Fruit fly (Drosophila melanogaster): ENCODE data around the gene RNaseX25.

RNaseX25 gene

DNA sequence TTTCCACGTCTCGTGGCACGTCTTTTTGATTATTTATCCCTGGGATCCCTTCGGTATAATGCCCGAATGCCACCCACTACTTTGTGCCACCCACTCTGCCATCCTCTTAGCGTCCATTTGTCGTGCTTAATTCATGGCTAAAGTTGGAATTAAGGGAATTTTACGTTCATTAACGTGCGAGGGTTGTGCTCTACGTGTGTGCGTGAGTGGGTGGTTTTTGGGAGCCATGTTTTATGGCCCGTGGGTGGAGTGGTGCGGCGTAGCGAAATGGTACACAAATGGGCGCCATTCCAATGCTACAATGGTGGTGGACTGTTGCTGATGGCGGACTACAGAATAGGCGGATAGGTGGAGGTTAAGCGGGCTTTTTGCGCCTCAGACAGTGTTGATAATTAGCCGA, 3.2 kb upstream of the RNaseX25 start (continued):
- TF ChIP-seq CG34224 (GFP tag; IDR thresholded peaks at IDR 0.05; ENCODE audit: partially characterized antibody) (no peak), zfh1 (GFP tag; IDR thresholded peaks at IDR 0.05) (no peak), nerfin-2 (GFP tag; IDR thresholded peaks at IDR 0.05; ENCODE audit: partially characterized antibody) (no peak), CG11504 (tag; optimal IDR thresholded peaks at IDR 0.05) (no peak), CG10209 (GFP tag; optimal IDR thresholded peaks at IDR 0.05) (no peak), CTCF (GFP tag; optimal IDR thresholded peaks at IDR 0.05) (no peak), CG9817 (tag; optimal IDR thresholded peaks at IDR 0.05) (no peak), Nf-YB (GFP tag; optimal IDR thresholded peaks at IDR 0.05) (peak; percentile 72), nerfin-1 (tag; optimal IDR thresholded peaks at IDR 0.05) (no peak), bowl (GFP tag; IDR thresholded peaks at IDR 0.05) (no peak), Eip74EF (GFP tag; optimal IDR thresholded peaks at IDR 0.05) (no peak), Mes4 (GFP tag; optimal IDR thresholded peaks at IDR 0.05) (no peak), crol (GFP tag; IDR thresholded peaks at IDR 0.05) (peak; percentile 12; the same call in 1 of the 2 replicates), CG32532 (GFP tag; IDR thresholded peaks at IDR 0.05) (peak; percentile 15; the same call in 1 of the 2 replicates), CG33557 (GFP tag; optimal IDR thresholded peaks at IDR 0.05) (no peak), rib (GFP tag; IDR thresholded peaks at IDR 0.05) (no peak), sim (GFP tag; IDR thresholded peaks at IDR 0.05) (no peak), Sry-δ (GFP tag; optimal IDR thresholded peaks at IDR 0.05) (no peak), tx (GFP tag; optimal IDR thresholded peaks at IDR 0.05) (no peak), CG14014 (GFP tag; IDR thresholded peaks at IDR 0.05) (no peak), exex (tag; optimal IDR thresholded peaks at IDR 0.05) (peak; percentile 75), sens-2 (GFP tag; IDR thresholded peaks at IDR 0.05) (no peak)

DNA sequence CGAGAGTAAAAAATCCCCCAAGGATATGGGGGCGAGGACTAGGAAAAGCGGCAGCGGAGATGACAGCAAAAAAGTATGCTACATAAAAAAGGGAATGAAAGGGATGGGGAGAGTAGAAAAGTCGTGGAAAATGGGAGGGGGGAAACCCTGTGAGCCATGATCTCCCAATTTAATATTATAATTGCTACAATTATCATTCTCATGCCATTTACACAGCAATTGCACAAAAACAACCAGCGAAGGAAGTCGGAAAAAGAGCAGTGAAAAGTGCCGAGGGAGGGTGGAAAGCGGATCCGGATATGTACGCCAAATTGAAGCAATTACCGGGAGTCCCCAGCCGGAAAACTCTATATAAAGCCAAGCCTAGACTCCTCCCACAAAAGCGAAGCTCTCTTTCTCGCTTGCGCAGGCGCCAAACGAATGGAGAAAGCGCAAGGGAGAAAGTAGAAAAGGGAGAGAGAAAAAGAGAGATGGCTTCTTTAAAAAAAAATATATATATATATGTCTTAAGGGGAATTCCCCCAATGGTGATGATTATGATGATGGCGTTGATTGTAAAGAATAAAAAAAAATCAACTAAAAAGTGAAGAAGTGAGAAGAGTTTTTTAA, 1.9 kb upstream of the RNaseX25 start:
- TF ChIP-seq CG3726 (GFP tag; IDR thresholded peaks at IDR 0.05) (no peak), ken (GFP tag; IDR thresholded peaks at IDR 0.05) (no peak), sqz (GFP tag; optimal IDR thresholded peaks at IDR 0.05) (peak; percentile 32), CG30020 (tag; optimal IDR thresholded peaks at IDR 0.05) (no peak), CG6791 (GFP tag; IDR thresholded peaks at IDR 0.05; ENCODE audit: partially characterized antibody) (0 out of 3 replicates have a peak, but pooled peaks have one; percentile 29), exex (tag; optimal IDR thresholded peaks at IDR 0.05) (peak; percentile 72), ewg (GFP tag; optimal IDR thresholded peaks at IDR 0.05) (peak; percentile 80), ci (GFP tag; IDR thresholded peaks at IDR 0.05) (0 out of 3 replicates have a peak, but pooled peaks have one; percentile 24), Gug (GFP tag; IDR thresholded peaks at IDR 0.05) (no peak), D (optimal IDR thresholded peaks at IDR 0.05) (no peak), D (GFP tag; optimal IDR thresholded peaks at IDR 0.05) (no peak), CG3847 (GFP tag; IDR thresholded peaks at IDR 0.05) (no peak), CG1832 (GFP tag; optimal IDR thresholded peaks at IDR 0.05) (peak; percentile 7), Med (GFP tag) (peak; percentile 60), Nf-YC (tag; optimal IDR thresholded peaks at IDR 0.05) (peak; percentile 70), eve (GFP tag; optimal IDR thresholded peaks at IDR 0.05) (no peak), Nf-YB (GFP tag; optimal IDR thresholded peaks at IDR 0.05) (peak; percentile 86), seq (GFP tag; IDR thresholded peaks at IDR 0.05) (0 out of 2 replicates have a peak, but pooled peaks have one; percentile 13)

DNA sequence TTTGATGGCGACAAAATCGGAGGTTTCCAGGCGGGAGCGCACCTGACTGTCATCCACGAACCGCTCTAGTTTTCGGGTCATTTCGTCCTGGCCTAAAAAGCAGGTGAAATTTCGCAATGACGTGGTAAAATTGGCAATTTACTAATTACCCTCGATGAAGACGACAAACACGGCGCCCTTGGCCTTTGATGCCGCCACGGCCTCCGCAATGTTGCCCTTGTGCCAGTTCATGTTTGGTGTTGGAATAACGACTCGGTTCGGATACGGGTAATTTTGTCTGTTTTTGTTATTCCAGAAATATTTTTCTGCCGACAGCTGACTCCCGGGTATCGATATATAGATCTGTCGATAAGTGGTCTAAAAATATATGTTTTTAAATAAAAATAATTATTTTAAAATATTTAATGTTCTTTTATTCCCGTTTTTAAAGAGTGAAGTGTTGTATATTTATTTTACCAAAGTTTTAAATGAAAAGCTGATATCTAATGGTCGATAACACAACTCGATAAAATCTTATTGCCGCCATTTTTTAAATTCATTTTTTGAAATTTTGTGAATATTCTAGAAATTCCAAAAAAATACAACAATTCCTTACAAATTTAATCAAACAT, 4.4 kb downstream of the RNaseX25 start, which contains the start of gene CG8042:
Gene CG8042, minus strand, starts transcription at position 321 of the 611 bp plus-strand sequence.
- TF ChIP-seq gsb (GFP tag; IDR thresholded peaks at IDR 0.05) = no peak
- no peak for TF ChIP-seq schlank (tag; optimal IDR thresholded peaks at IDR 0.05)
- no peak for TF ChIP-seq CG8290 (GFP tag; optimal IDR thresholded peaks at IDR 0.05)
- TF ChIP-seq CG8290 (tag; optimal IDR thresholded peaks at IDR 0.05) = no peak
- TF ChIP-seq CTCF (GFP tag; optimal IDR thresholded peaks at IDR 0.05) = no peak
- no peak for TF ChIP-seq CG3407 (GFP tag; optimal IDR thresholded peaks at IDR 0.05)
- TF ChIP-seq Side (GFP tag; optimal IDR thresholded peaks at IDR 0.05) = no peak
- TF ChIP-seq Dfd (GFP tag; optimal IDR thresholded peaks at IDR 0.05) = no peak
- TF ChIP-seq CG9215 (GFP tag; IDR thresholded peaks at IDR 0.05) = no peak
- peak; percentile 41 for TF ChIP-seq MESR4 (GFP tag; optimal IDR thresholded peaks at IDR 0.05)
- TF ChIP-seq dan (GFP tag; IDR thresholded peaks at IDR 0.05) = no peak
- TF ChIP-seq CG3995 (GFP tag; optimal IDR thresholded peaks at IDR 0.05) = peak; percentile 8
- no peak for TF ChIP-seq Atf-2 (GFP tag; optimal IDR thresholded peaks at IDR 0.05)
- no peak for TF ChIP-seq B-H1 (GFP tag; IDR thresholded peaks at IDR 0.05)

Measured in whole organism, embryonic.